Worm (Caenorhabditis elegans): ENCODE data around the gene C24H11.1.

ce11 chrIII:11808818-11809217 is 21.3 kb downstream of the C24H11.1 start, which contains the start of gene C18D11.9:
- no peak for TF ChIP-seq unc-55 (GFP tag; optimal IDR thresholded peaks at IDR 0.05)
- TF ChIP-seq gmeb-1 (tag; optimal IDR thresholded peaks at IDR 0.05), result no peak
- no peak for TF ChIP-seq mab-5 (tag; optimal IDR thresholded peaks at IDR 0.05)
- no peak for TF ChIP-seq elt-1 (tag; optimal IDR thresholded peaks at IDR 0.05)
- no peak for TF ChIP-seq mdl-1 (tag; optimal IDR thresholded peaks at IDR 0.05)
- no peak for TF ChIP-seq ceh-82 (tag; optimal IDR thresholded peaks at IDR 0.05)
- TF ChIP-seq skn-1 (tag; optimal IDR thresholded peaks at IDR 0.05), result no peak
